Worm (Caenorhabditis elegans) whole organism, L4/young adult: ENCODE results near the gene str-33.

Experiments used
- W03F9.2 ChIP-seq: fragments of 150-350 bp; optimal IDR thresholded peaks from 2 replicates; lab custom pipeline; 2014; ENCODE audit warnings: missing biosample characterization, missing genetic modification characterization
- dao-5 ChIP-seq: sonication (generic microtip); optimal IDR thresholded peaks from 2 replicates; lab custom pipeline; 2016; ENCODE audit warnings: missing genotype, missing genetic modification characterization, moderate library complexity, missing compliant biosample characterization
- him-1 ChIP-seq: sonication (generic microtip); optimal IDR thresholded peaks from 2 replicates; lab custom pipeline; 2016; ENCODE audit warnings: missing genotype, missing genetic modification reagents, missing genetic modification characterization, missing compliant biosample characterization

Gene str-33

ce11 chrV:2711429-2711828, 16.9 kb upstream of the str-33 start, which contains the start of gene C24B9.3:
C24B9.3 (minus strand) TSS chrV:2711599.
- TF ChIP-seq dao-5 (no peak), him-1 (tag; lab: Kevin White, UChicago) (no peak), W03F9.2 (tag; lab: Kevin White, UChicago) (no peak)

ce11 chrV:2713532-2713931, 14.8 kb upstream of the str-33 start, which contains the start of gene srt-28:
srt-28 (minus strand) TSS chrV:2713632.
- no peak for TF ChIP-seq him-1 (tag; lab: Kevin White, UChicago)
- no peak for TF ChIP-seq dao-5
- TF ChIP-seq W03F9.2 (tag; lab: Kevin White, UChicago) = no peak

ce11 chrV:2716933-2717332, 11.4 kb upstream of the str-33 start:
- TF ChIP-seq dao-5 (no peak), W03F9.2 (tag; lab: Kevin White, UChicago) (no peak), him-1 (tag; lab: Kevin White, UChicago) (no peak)

- TF ChIP-seq him-1 (tag; lab: Kevin White, UChicago) (no peak), W03F9.2 (tag; lab: Kevin White, UChicago) (no peak)
These were observed 9.6 kb upstream of the str-33 start, which contains the start of gene srt-29 for ce11 chrV:2718688-2719185. srt-29 (minus strand) TSS chrV:2719135.

ce11 chrV:2720763-2721162, 7.6 kb upstream of the str-33 start, which contains the start of gene srt-27:
srt-27 (minus strand) TSS chrV:2720863.
- TF ChIP-seq him-1 (tag; lab: Kevin White, UChicago) = no peak
- no peak for TF ChIP-seq dao-5
- no peak for TF ChIP-seq W03F9.2 (tag; lab: Kevin White, UChicago)

- no peak for TF ChIP-seq dao-5
- TF ChIP-seq W03F9.2 (tag; lab: Kevin White, UChicago) = no peak
- TF ChIP-seq him-1 (tag; lab: Kevin White, UChicago) = no peak
These were observed 5.8 kb upstream of the str-33 start, which contains the start of gene srg-60 for ce11 chrV:2722555-2722954. srg-60 (minus strand) TSS chrV:2722655.

ce11 chrV:2725225-2725624, 3.1 kb upstream of the str-33 start, which contains the start of gene srg-59:
srg-59 (minus strand) TSS chrV:2725325.
- TF ChIP-seq dao-5 = no peak
- TF ChIP-seq him-1 (tag; lab: Kevin White, UChicago) = no peak
- TF ChIP-seq W03F9.2 (tag; lab: Kevin White, UChicago) = no peak

ce11 chrV:2727101-2727500, 1.2 kb upstream of the str-33 start, which contains the start of gene str-13:
str-13 (minus strand) TSS chrV:2727201.
- TF ChIP-seq W03F9.2 (tag; lab: Kevin White, UChicago) = no peak

ce11 chrV:2730784-2731480, 2.6 kb downstream of the str-33 start, which contains the start of gene dod-3:
dod-3 (minus strand) TSS chrV:2731098.
- TF ChIP-seq dao-5 (no peak), him-1 (tag; lab: Kevin White, UChicago) (no peak), W03F9.2 (tag; lab: Kevin White, UChicago) (no peak)

- TF ChIP-seq him-1 (tag; lab: Kevin White, UChicago) = no peak
- no peak for TF ChIP-seq dao-5
- TF ChIP-seq W03F9.2 (tag; lab: Kevin White, UChicago) = no peak
These were observed 6.0 kb downstream of the str-33 start, which contains the start of gene srg-57 for ce11 chrV:2734360-2734759. srg-57 (minus strand) TSS chrV:2734460.

- no peak for TF ChIP-seq dao-5
- TF ChIP-seq W03F9.2 (tag; lab: Kevin White, UChicago) = no peak
- no peak for TF ChIP-seq him-1 (tag; lab: Kevin White, UChicago)
These were observed 9.8 kb downstream of the str-33 start, which contains the start of gene srg-56 for ce11 chrV:2738174-2738573. srg-56 (minus strand) TSS chrV:2738274.

- TF ChIP-seq dao-5 = no peak
- TF ChIP-seq W03F9.2 (tag; lab: Kevin White, UChicago) = no peak
- TF ChIP-seq him-1 (tag; lab: Kevin White, UChicago) = no peak
These were observed 11.3 kb downstream of the str-33 start for ce11 chrV:2739607-2740006.

ce11 chrV:2740228-2740627, 11.9 kb downstream of the str-33 start, which contains the start of gene srg-61:
srg-61 (minus strand) TSS chrV:2740328.
- TF ChIP-seq W03F9.2 (tag; lab: Kevin White, UChicago) = no peak
- TF ChIP-seq him-1 (tag; lab: Kevin White, UChicago) = no peak
- TF ChIP-seq dao-5 = no peak

ce11 chrV:2742298-2742697, 14.0 kb downstream of the str-33 start, which contains the start of gene srg-62:
srg-62 (minus strand) TSS chrV:2742398.
- no peak for TF ChIP-seq W03F9.2 (tag; lab: Kevin White, UChicago)
